Worm (Caenorhabditis elegans) whole organism, young adult: ENCODE results near the gene crp-1.
A peak's percentile ranks its signal among the peaks of the same experiment; 100 is the strongest.

ENCODE experiments used
- B0035.1 ChIP-seq: sonication (generic microtip); optimal IDR thresholded peaks from 2 replicates; lab custom pipeline; 2016; ENCODE audit warnings: missing genetic modification characterization, mild to moderate bottlenecking, missing compliant biosample characterization, missing genotype, missing genetic modification reagents
- F10E7.11 ChIP-seq: sonication (generic microtip); optimal IDR thresholded peaks from 2 replicates; lab custom pipeline; 2017; ENCODE audit warnings: mild to moderate bottlenecking, missing genetic modification characterization, moderate library complexity, missing compliant biosample characterization
- F52B5.7 ChIP-seq: sonication (generic microtip); optimal IDR thresholded peaks from 2 replicates; lab custom pipeline; 2016; ENCODE audit warnings: mild to moderate bottlenecking, missing genetic modification characterization, missing compliant biosample characterization
- F57C9.4 ChIP-seq: sonication (generic microtip); optimal IDR thresholded peaks from 2 replicates; lab custom pipeline; 2017; ENCODE audit warnings: mild to moderate bottlenecking, missing genetic modification characterization, missing compliant biosample characterization
- K11D2.4 ChIP-seq: fragments of 200-800 bp; sonication (Bioruptor generic); IDR thresholded peaks from 2 replicates; pipeline ENCODE4 v1.3.6; 2022; ENCODE audit warnings: missing genetic modification reagents, missing genetic modification characterization, missing compliant biosample characterization
- T26A5.8 ChIP-seq: sonication (generic microtip); optimal IDR thresholded peaks from 2 replicates; lab custom pipeline; 2016; ENCODE audit warnings: missing genetic modification characterization, missing compliant biosample characterization
- Y53G8AR.9 ChIP-seq: fragments of 200-800 bp; sonication (Bioruptor generic); conservative IDR thresholded peaks from 2 replicates; pipeline ENCODE4 v1.3.6; 2022; ENCODE audit warnings: missing genetic modification reagents, missing genetic modification characterization, missing compliant biosample characterization
- Y79H2A.3 ChIP-seq: fragments of 200-800 bp; sonication (Bioruptor generic); conservative IDR thresholded peaks from 2 replicates; pipeline ENCODE4 v1.3.6; 2022; ENCODE audit warnings: missing genetic modification reagents, missing genetic modification characterization, missing compliant biosample characterization
- Y95B8A.8 ChIP-seq: fragments of 200-800 bp; sonication (Bioruptor generic); IDR thresholded peaks from 2 replicates; pipeline ENCODE4 v1.3.6; 2022; ENCODE audit warnings: missing genetic modification reagents, missing genetic modification characterization, missing compliant biosample characterization
- ama-1 ChIP-seq, 3 experiments: fragments of 150-350 bp in 1 of 3; sonication (generic microtip) in 2 of 3; optimal IDR thresholded peaks; 2 replicates each; lab custom pipeline; 2014 to 2018; ENCODE audit warnings: missing biosample characterization in 2 of 3, missing genetic modification characterization in 2 of 3, missing genetic modification reagents in 2 of 3
- bed-1 ChIP-seq: fragments of 200-800 bp; sonication (Bioruptor generic); IDR thresholded peaks from 2 replicates; pipeline ENCODE4 v1.3.6; 2022; ENCODE audit warnings: missing genetic modification reagents, missing genetic modification characterization, missing compliant biosample characterization
- cebp-1 ChIP-seq, 2 experiments: fragments of 200-800 bp in 1 of 2; sonication (Bioruptor generic) in 1 of 2; sonication (generic microtip) in 1 of 2; IDR thresholded peaks in 1 of 2; optimal IDR thresholded peaks in 1 of 2; 2 replicates each; pipeline versions ENCODE4 v1.3.6 to Lab custom; 2017 to 2022; ENCODE audit warnings: missing compliant biosample characterization in 2 of 2, missing genetic modification characterization in 2 of 2, mild to moderate bottlenecking in 1 of 2, missing genetic modification reagents in 1 of 2, moderate library complexity in 1 of 2
- cebp-2 ChIP-seq: fragments of 200-800 bp; sonication (Bioruptor generic); IDR thresholded peaks from 2 replicates; pipeline ENCODE4 v1.3.6; 2022; ENCODE audit warnings: missing genetic modification characterization, missing compliant biosample characterization
- ceh-40 ChIP-seq: fragments of 200-800 bp; sonication (Bioruptor generic); IDR thresholded peaks from 2 replicates; pipeline ENCODE4 v1.3.6; 2022; ENCODE audit warnings: missing genetic modification characterization, missing compliant biosample characterization
- die-1 ChIP-seq: sonication (generic microtip); optimal IDR thresholded peaks from 2 replicates; lab custom pipeline; 2016; ENCODE audit warnings: missing genotype, mild to moderate bottlenecking, missing genetic modification characterization, missing compliant biosample characterization
- dpl-1 ChIP-seq: fragments of 150-350 bp; optimal IDR thresholded peaks from 2 replicates; lab custom pipeline; 2014; ENCODE audit warnings: missing biosample characterization, missing genetic modification reagents, missing genetic modification characterization
- egl-18 ChIP-seq: fragments of 200-800 bp; sonication (Bioruptor generic); IDR thresholded peaks from 2 replicates; pipeline ENCODE4 v1.3.6; 2022; ENCODE audit warnings: missing genetic modification reagents, missing genetic modification characterization, missing compliant biosample characterization
- ets-4 ChIP-seq: fragments of 200-800 bp; sonication (Bioruptor generic); optimal IDR thresholded peaks from 2 replicates; lab custom pipeline; 2018; ENCODE audit warnings: mild to moderate bottlenecking, missing genetic modification characterization, missing compliant biosample characterization
- him-1 ChIP-seq: sonication (generic microtip); optimal IDR thresholded peaks from 2 replicates; lab custom pipeline; 2016; ENCODE audit warnings: missing genotype, missing genetic modification reagents, missing genetic modification characterization, missing compliant biosample characterization
- hlh-12 ChIP-seq: sonication (generic microtip); optimal IDR thresholded peaks from 2 replicates; lab custom pipeline; 2016; ENCODE audit warnings: missing genetic modification characterization, missing compliant biosample characterization
- hmg-1.2 ChIP-seq: fragments of 200-800 bp; sonication (Bioruptor generic); IDR thresholded peaks from 2 replicates; pipeline ENCODE4 v1.3.6; 2022; ENCODE audit warnings: missing genetic modification reagents, missing genetic modification characterization, missing compliant biosample characterization
- let-526 ChIP-seq: fragments of 200-800 bp; sonication (Bioruptor generic); IDR thresholded peaks from 2 replicates; pipeline ENCODE4 v1.3.6; 2022; ENCODE audit warnings: missing genetic modification reagents, missing genetic modification characterization, missing compliant biosample characterization
- let-607 ChIP-seq, 2 experiments: fragments of 200-800 bp in 1 of 2; sonication (Bioruptor generic) in 1 of 2; sonication (generic microtip) in 1 of 2; optimal IDR thresholded peaks; 2 replicates each; lab custom pipeline; 2016 to 2018; ENCODE audit warnings: mild to moderate bottlenecking in 2 of 2, missing compliant biosample characterization in 2 of 2, missing genetic modification characterization in 2 of 2, moderate library complexity in 2 of 2, missing genotype in 1 of 2
- lin-26 ChIP-seq: fragments of 200-800 bp; sonication (Bioruptor generic); IDR thresholded peaks from 2 replicates; pipeline ENCODE4 v1.3.6; 2022; ENCODE audit warnings: missing genetic modification reagents, missing genetic modification characterization, missing compliant biosample characterization
- lsl-1 ChIP-seq: fragments of 200-800 bp; sonication (Bioruptor generic); optimal IDR thresholded peaks from 2 replicates; lab custom pipeline; 2018; ENCODE audit warnings: mild to moderate bottlenecking, missing genetic modification characterization, moderate library complexity, missing compliant biosample characterization
- madf-3 ChIP-seq: fragments of 200-800 bp; sonication (Bioruptor generic); IDR thresholded peaks from 2 replicates; pipeline ENCODE4 v1.3.6; 2022; ENCODE audit warnings: missing genetic modification reagents, missing genetic modification characterization, missing compliant biosample characterization
- mes-4 ChIP-seq: sonication (generic microtip); optimal IDR thresholded peaks from 2 replicates; lab custom pipeline; 2016; ENCODE audit warnings: missing genotype, missing genetic modification characterization, missing compliant biosample characterization
- mxl-1 ChIP-seq: sonication (generic microtip); optimal IDR thresholded peaks from 2 replicates; lab custom pipeline; 2016; ENCODE audit warnings: missing genetic modification characterization, missing compliant biosample characterization
- nhr-120 ChIP-seq: fragments of 200-800 bp; sonication (Bioruptor generic); IDR thresholded peaks from 2 replicates; pipeline ENCODE4 v1.3.6; 2022; ENCODE audit warnings: missing genetic modification characterization, missing compliant biosample characterization
- nhr-27 ChIP-seq: fragments of 200-800 bp; sonication (Bioruptor generic); optimal IDR thresholded peaks from 2 replicates; lab custom pipeline; 2018; ENCODE audit warnings: mild to moderate bottlenecking, missing genetic modification characterization, moderate library complexity, missing compliant biosample characterization
- nhr-80 ChIP-seq: sonication (generic microtip); optimal IDR thresholded peaks from 2 replicates; lab custom pipeline; 2016; ENCODE audit warnings: missing genetic modification characterization, missing compliant biosample characterization
- snpc-4 ChIP-seq, 5 experiments: fragments of 150-350 bp in 1 of 5; sonication (generic microtip) in 4 of 5; optimal IDR thresholded peaks; 2 replicates each; lab custom pipeline; 2014 to 2018; ENCODE audit warnings: missing genetic modification characterization in 5 of 5, missing biosample characterization in 3 of 5, antibody characterized with exemption in 2 of 5, mild to moderate bottlenecking in 2 of 5, missing compliant biosample characterization in 2 of 5, missing genotype in 2 of 5, moderate library complexity in 2 of 5, missing genetic modification reagents in 1 of 5
- tbp1 ChIP-seq: fragments of 200-800 bp; sonication (Bioruptor generic); optimal IDR thresholded peaks from 2 replicates; lab custom pipeline; 2018; ENCODE audit warnings: mild to moderate bottlenecking, missing genetic modification characterization, missing compliant biosample characterization
- unc-130 ChIP-seq: sonication (generic microtip); optimal IDR thresholded peaks from 2 replicates; lab custom pipeline; 2016; ENCODE audit warnings: missing genetic modification reagents, missing genetic modification characterization, missing compliant biosample characterization
- ztf-28 ChIP-seq: fragments of 200-800 bp; sonication (Bioruptor generic); IDR thresholded peaks from 2 replicates; pipeline ENCODE4 v1.3.6; 2022; ENCODE audit warnings: missing genetic modification reagents, missing genetic modification characterization, missing compliant biosample characterization

The crp-1 gene

ce11 chrV:10485389-10485788 lies 7.0 kb downstream of the crp-1 start:
- TF ChIP-seq Y53G8AR.9 (GFP tag; lab: Robert Waterston, UW) (no peak), nhr-80 (tag; lab: Kevin White, UChicago) (peak; percentile 80)
- TF ChIP-seq, all 124 proteins: peak for 1

DNA sequence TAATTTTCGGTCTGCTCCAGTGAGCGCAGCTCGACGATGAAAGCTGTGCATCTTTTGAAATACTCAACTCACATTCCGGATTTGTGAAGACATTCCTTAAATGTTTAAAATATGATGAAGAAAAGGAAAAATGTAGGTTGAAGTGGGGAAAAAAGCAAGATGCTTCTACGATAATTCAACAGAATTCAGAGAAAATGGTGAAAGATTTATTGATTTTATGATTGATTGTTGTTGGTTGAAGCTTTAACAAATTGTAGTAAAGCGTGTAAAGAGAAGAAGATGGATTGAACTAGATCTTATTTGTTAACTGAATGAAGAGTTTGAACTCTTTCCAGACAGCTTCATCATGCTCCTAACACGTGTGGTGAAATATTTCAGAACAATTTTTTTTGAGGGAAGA lies 11.6 kb downstream of the crp-1 start, which contains the start of gene ncx-5:
Gene ncx-5, minus strand, starts transcription at position 101 of the 400 bp plus-strand sequence.
- TF ChIP-seq cebp-2 (GFP tag; lab: Robert Waterston, UW) (no peak), tbp1 (no peak), cebp-1 (GFP tag; IDR thresholded peaks at IDR 0.05; lab: Robert Waterston, UW) (no peak), cebp-1 (tag; optimal IDR thresholded peaks at IDR 0.05; lab: Kevin White, UChicago) (no peak), ceh-40 (no peak), B0035.1 (tag; lab: Kevin White, UChicago) (no peak), him-1 (tag; lab: Kevin White, UChicago) (no peak), snpc-4 (GFP tag; optimal IDR thresholded peaks at IDR 0.05; lab: Kevin White, UChicago) (no peak), snpc-4 (tag; optimal IDR thresholded peaks at IDR 0.05; lab: Kevin White, UChicago) (no peak), madf-3 (GFP tag; lab: Robert Waterston, UW) (no peak), lsl-1 (GFP tag; lab: Kevin White, UChicago) (no peak), mes-4 (no peak), ztf-28 (GFP tag; lab: Robert Waterston, UW) (no peak), ama-1 (optimal IDR thresholded peaks at IDR 0.05; lab: Kevin White, UChicago) (no peak), ama-1 (GFP tag; optimal IDR thresholded peaks at IDR 0.05; lab: Kevin White, UChicago) (no peak), hlh-12 (tag; lab: Kevin White, UChicago) (no peak), mxl-1 (tag; lab: Kevin White, UChicago) (no peak), ets-4 (GFP tag; lab: Kevin White, UChicago) (no peak)

DNA sequence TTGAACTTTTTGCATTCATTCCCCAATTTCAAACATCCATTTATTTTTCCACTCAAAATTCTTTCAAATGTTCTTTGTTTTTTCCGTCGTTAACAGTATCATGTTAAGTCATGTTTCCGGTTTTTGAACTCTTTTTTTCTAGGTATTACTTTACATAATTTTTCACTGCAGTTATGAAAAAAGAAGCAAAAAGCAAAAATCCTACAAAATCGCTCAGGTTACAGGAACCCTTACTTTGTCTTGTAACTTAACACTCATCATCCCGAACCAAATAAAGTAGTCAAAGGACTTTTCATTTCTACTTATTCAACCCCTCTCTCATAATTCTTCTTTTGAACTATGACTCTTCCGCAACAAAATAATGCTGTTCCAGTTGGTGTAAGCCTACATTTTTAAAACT lies 13.1 kb downstream of the crp-1 start, which contains the start of gene aqp-5:
Gene aqp-5, plus strand, starts transcription at position 301 of the 400 bp plus-strand sequence.
- TF ChIP-seq unc-130 (GFP tag; lab: Kevin White, UChicago) = no peak
- TF ChIP-seq let-607 (tag; optimal IDR thresholded peaks at IDR 0.05; lab: Kevin White, UChicago) = no peak
- TF ChIP-seq hmg-1.2 = no peak
- TF ChIP-seq F10E7.11 = no peak
- no peak for TF ChIP-seq K11D2.4 (GFP tag; lab: Robert Waterston, UW)
- no peak for TF ChIP-seq dpl-1
- TF ChIP-seq F52B5.7 (tag; lab: Kevin White, UChicago) = no peak
- TF ChIP-seq bed-1 = no peak
- no peak for TF ChIP-seq Y95B8A.8
- TF ChIP-seq die-1 (tag; lab: Kevin White, UChicago) = no peak
- no peak for TF ChIP-seq T26A5.8
- no peak for TF ChIP-seq lin-26
- no peak for TF ChIP-seq egl-18 (GFP tag; lab: Robert Waterston, UW)
- TF ChIP-seq nhr-27 (tag; lab: Kevin White, UChicago) = no peak
- TF ChIP-seq Y79H2A.3 (GFP tag; lab: Robert Waterston, UW) = no peak
- TF ChIP-seq F57C9.4 (tag; lab: Kevin White, UChicago) = no peak
- TF ChIP-seq nhr-120 (GFP tag; lab: Robert Waterston, UW) = no peak
- TF ChIP-seq let-526 = no peak
- TF ChIP-seq, all 124 proteins: peak for 0
